Worm (Caenorhabditis elegans) whole organism, L3 larva: ENCODE measurements around the gene vha-9.

Experiments
- ceh-82 ChIP-seq: fragments of 150-350 bp; optimal IDR thresholded peaks from 2 replicates; lab custom pipeline; 2014; ENCODE audit warnings: missing biosample characterization, missing genetic modification characterization
- elt-3 ChIP-seq, 3 experiments: fragments of 150-350 bp in 1 of 3; sonication (generic microtip) in 2 of 3; optimal IDR thresholded peaks; 2 replicates in 2 of 3; 4 replicates in 1 of 3; lab custom pipeline; 2014 to 2017; ENCODE audit warnings: missing biosample characterization in 3 of 3, missing genetic modification characterization in 3 of 3
- fos-1 ChIP-seq: fragments of 150-350 bp; optimal IDR thresholded peaks from 2 replicates; lab custom pipeline; 2014; ENCODE audit warnings: missing biosample characterization, missing genetic modification characterization
- pha-4 ChIP-seq: fragments of 150-350 bp; optimal IDR thresholded peaks from 2 replicates; lab custom pipeline; 2014; ENCODE audit warnings: missing biosample characterization, missing genetic modification reagents, missing genetic modification characterization
- zag-1 ChIP-seq: fragments of 150-350 bp; optimal IDR thresholded peaks from 2 replicates; lab custom pipeline; 2014; ENCODE audit warnings: missing biosample characterization, missing genetic modification characterization

DNA sequence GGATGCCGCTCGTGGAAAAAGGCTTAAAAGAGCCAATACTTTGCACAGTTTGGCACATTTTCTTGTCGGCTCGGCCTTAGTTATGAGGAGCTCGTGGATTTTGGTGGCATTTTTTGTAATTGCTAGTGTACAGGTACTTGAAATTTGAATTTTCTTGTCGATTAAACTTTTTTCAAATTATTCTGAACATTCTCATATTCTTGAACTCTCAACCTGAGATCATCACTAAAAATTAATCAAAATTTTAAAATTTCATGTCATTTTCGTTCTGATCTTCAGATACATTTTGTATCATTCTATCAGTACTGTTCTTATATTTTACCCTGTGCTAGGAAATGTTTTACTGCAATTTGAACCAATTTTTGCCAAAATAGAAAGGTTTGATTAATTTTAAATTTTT is 17.9 kb upstream of the vha-9 start, which contains the start of gene idpp-4:
- TF ChIP-seq fos-1 (tag; lab: Kevin White, UChicago) (no peak), elt-3 (tag; optimal IDR thresholded peaks at IDR 0.05; lab: Kevin White, UChicago) (no peak), zag-1 (tag; lab: Kevin White, UChicago) (no peak), ceh-82 (no peak), pha-4 (no peak)
